Fruit fly (Drosophila melanogaster) whole organism, embryonic: ENCODE results near the gene Syt1.

Experiments used
- Atf-2 ChIP-seq: fragments of 200-800 bp; sonication (Bioruptor generic); optimal IDR thresholded peaks from 2 replicates; lab custom pipeline; 2016; ENCODE audit warnings: missing biosample characterization, missing genetic modification characterization
- Atf6 ChIP-seq: fragments of 200-800 bp; sonication (Bioruptor generic); IDR thresholded peaks from 2 replicates; pipeline ENCODE4 v1.3.6; 2022; ENCODE audit warnings: missing biosample characterization, missing genetic modification characterization
- CG14050 ChIP-seq: fragments of 200-800 bp; sonication (Bioruptor generic); IDR thresholded peaks from 3 replicates; pipeline ENCODE4 v1.3.6; 2022; ENCODE audit warnings: missing biosample characterization, missing genetic modification characterization
- CG1603 ChIP-seq: fragments of 200-800 bp; sonication (Bioruptor generic); optimal IDR thresholded peaks from 2 replicates; lab custom pipeline; 2019; ENCODE audit warnings: missing biosample characterization, mild to moderate bottlenecking, missing genetic modification characterization, moderate library complexity
- CG17612 ChIP-seq: fragments of 200-800 bp; sonication (Bioruptor generic); IDR thresholded peaks from 2 replicates; pipeline ENCODE4 v1.3.6; 2022; ENCODE audit warnings: missing biosample characterization, missing genetic modification characterization
- CG17829 ChIP-seq: fragments of 200-800 bp; optimal IDR thresholded peaks from 2 replicates; lab custom pipeline; 2019; ENCODE audit warnings: missing biosample characterization, mild to moderate bottlenecking, missing genetic modification characterization, moderate library complexity
- CG17912 ChIP-seq: fragments of 200-800 bp; sonication (Bioruptor generic); optimal IDR thresholded peaks from 2 replicates; lab custom pipeline; 2018; ENCODE audit warnings: missing biosample characterization, mild to moderate bottlenecking, missing genetic modification characterization
- CG18764 ChIP-seq: fragments of 200-800 bp; sonication (Bioruptor generic); optimal IDR thresholded peaks from 3 replicates; lab custom pipeline; 2016; ENCODE audit warnings: missing biosample characterization, missing genetic modification characterization
- CG30020 ChIP-seq: fragments of 200-800 bp; optimal IDR thresholded peaks from 2 replicates; lab custom pipeline; 2019; ENCODE audit warnings: missing biosample characterization, mild to moderate bottlenecking, missing genetic modification characterization, moderate library complexity
- CG34224 ChIP-seq: fragments of 200-800 bp; sonication (Bioruptor generic); IDR thresholded peaks from 3 replicates; pipeline ENCODE4 v1.3.6; 2022; ENCODE audit warnings: missing biosample characterization, missing genetic modification characterization; ENCODE audit not compliant: partially characterized antibody
- CG3995 ChIP-seq: fragments of 200-800 bp; sonication (Bioruptor generic); optimal IDR thresholded peaks from 3 replicates; lab custom pipeline; 2016; ENCODE audit warnings: missing biosample characterization, missing genetic modification characterization
- CG4424 ChIP-seq: fragments of 200-800 bp; sonication (Bioruptor generic); optimal IDR thresholded peaks from 3 replicates; lab custom pipeline; 2016; ENCODE audit warnings: missing biosample characterization, missing genetic modification characterization
- CG6683 ChIP-seq: fragments of 200-800 bp; sonication (Bioruptor generic); optimal IDR thresholded peaks from 2 replicates; lab custom pipeline; 2017; ENCODE audit warnings: missing biosample characterization, mild to moderate bottlenecking, missing genetic modification characterization, missing genetic modification reagents
- CG8089 ChIP-seq: fragments of 200-800 bp; sonication (Bioruptor generic); optimal IDR thresholded peaks from 3 replicates; lab custom pipeline; 2016; ENCODE audit warnings: missing biosample characterization, missing genetic modification characterization
- Dref ChIP-seq: fragments of 200-800 bp; sonication (Bioruptor generic); IDR thresholded peaks from 2 replicates; pipeline ENCODE4 v1.3.6; 2022; ENCODE audit warnings: missing biosample characterization, missing genetic modification characterization
- Drgx ChIP-seq: fragments of 200-800 bp; sonication (Bioruptor generic); IDR thresholded peaks from 2 replicates; pipeline ENCODE4 v1.3.6; 2022; ENCODE audit warnings: missing biosample characterization, missing genetic modification characterization
- ERR ChIP-seq: fragments of 200-800 bp; sonication (Bioruptor generic); optimal IDR thresholded peaks from 2 replicates; lab custom pipeline; 2016; ENCODE audit warnings: missing biosample characterization, missing genetic modification characterization
- Fer1 ChIP-seq: fragments of 200-800 bp; sonication (Bioruptor generic); optimal IDR thresholded peaks from 2 replicates; lab custom pipeline; 2017; ENCODE audit warnings: missing biosample characterization, mild to moderate bottlenecking, missing genetic modification characterization
- Gug ChIP-seq: fragments of 200-800 bp; sonication (Bioruptor generic); IDR thresholded peaks from 4 replicates; pipeline ENCODE4 v1.3.6; 2022; ENCODE audit warnings: missing biosample characterization, missing genetic modification characterization
- H2.0 ChIP-seq: fragments of 200-800 bp; sonication (Bioruptor generic); IDR thresholded peaks from 2 replicates; pipeline ENCODE4 v1.3.6; 2022; ENCODE audit warnings: missing biosample characterization, missing genetic modification characterization
- HLH3B ChIP-seq: fragments of 200-800 bp; sonication (Bioruptor generic); IDR thresholded peaks from 2 replicates; pipeline ENCODE4 v1.3.6; 2022; ENCODE audit warnings: missing biosample characterization, missing genetic modification characterization
- Hmr ChIP-seq: fragments of 200-800 bp; sonication (Bioruptor generic); optimal IDR thresholded peaks from 3 replicates; lab custom pipeline; 2017; ENCODE audit warnings: mild to moderate bottlenecking, missing biosample characterization, missing genetic modification reagents, missing genetic modification characterization
- Hmx ChIP-seq: fragments of 200-800 bp; sonication (Bioruptor generic); optimal IDR thresholded peaks from 2 replicates; lab custom pipeline; 2016; ENCODE audit warnings: missing biosample characterization, missing genetic modification characterization
- Hr3 ChIP-seq: fragments of 200-800 bp; sonication (Bioruptor generic); optimal IDR thresholded peaks from 3 replicates; lab custom pipeline; 2016; ENCODE audit warnings: missing biosample characterization, missing genetic modification characterization
- Lim3 ChIP-seq: fragments of 200-800 bp; sonication (Bioruptor generic); IDR thresholded peaks from 2 replicates; pipeline ENCODE4 v1.3.6; 2022; ENCODE audit warnings: missing biosample characterization, missing genetic modification characterization
- MTF-1 ChIP-seq: fragments of 200-800 bp; sonication (Bioruptor generic); optimal IDR thresholded peaks from 2 replicates; lab custom pipeline; 2018; ENCODE audit warnings: missing biosample characterization, mild to moderate bottlenecking, missing genetic modification characterization, borderline replicate concordance
- NFAT ChIP-seq: fragments of 200-800 bp; sonication (Bioruptor generic); IDR thresholded peaks from 2 replicates; pipeline ENCODE4 v1.3.6; 2022; ENCODE audit warnings: missing biosample characterization, missing genetic modification characterization
- Opbp ChIP-seq: fragments of 200-800 bp; sonication (Bioruptor generic); IDR thresholded peaks from 3 replicates; pipeline ENCODE4 v1.3.6; 2022; ENCODE audit warnings: missing biosample characterization, missing genetic modification characterization; ENCODE audit not compliant: partially characterized antibody
- Scr ChIP-seq: fragments of 200-800 bp; sonication (Bioruptor generic); IDR thresholded peaks from 2 replicates; pipeline ENCODE4 v1.3.6; 2022; ENCODE audit warnings: missing biosample characterization, missing genetic modification characterization; ENCODE audit not compliant: partially characterized antibody
- Sry-β ChIP-seq: fragments of 200-800 bp; sonication (Bioruptor generic); optimal IDR thresholded peaks from 2 replicates; lab custom pipeline; 2018; ENCODE audit warnings: missing biosample characterization, mild to moderate bottlenecking, missing genetic modification characterization, moderate library complexity
- abd-A ChIP-seq: fragments of 200-800 bp; sonication (Bioruptor generic); optimal IDR thresholded peaks from 3 replicates; lab custom pipeline; 2019; ENCODE audit warnings: missing biosample characterization, mild to moderate bottlenecking, missing genetic modification characterization, moderate library complexity
- amos ChIP-seq: fragments of 200-800 bp; sonication (Bioruptor generic); IDR thresholded peaks from 2 replicates; pipeline ENCODE4 v1.3.6; 2022; ENCODE audit warnings: missing biosample characterization, missing genetic modification characterization; ENCODE audit not compliant: partially characterized antibody
- ash1 ChIP-seq: fragments of 200-800 bp; sonication (Bioruptor generic); optimal IDR thresholded peaks from 2 replicates; lab custom pipeline; 2018; ENCODE audit warnings: missing biosample characterization, mild to moderate bottlenecking, missing genetic modification characterization
- ato ChIP-seq: fragments of 200-800 bp; sonication (Bioruptor generic); IDR thresholded peaks from 2 replicates; pipeline ENCODE4 v1.3.6; 2022; ENCODE audit warnings: missing biosample characterization, missing genetic modification characterization; ENCODE audit not compliant: partially characterized antibody
- bbx ChIP-seq: fragments of 200-800 bp; sonication (Bioruptor generic); IDR thresholded peaks from 2 replicates; pipeline ENCODE4 v1.3.6; 2022; ENCODE audit warnings: missing biosample characterization, missing genetic modification characterization; ENCODE audit not compliant: partially characterized antibody
- bsh ChIP-seq, 2 experiments: fragments of 200-800 bp; sonication (Bioruptor generic); optimal IDR thresholded peaks; 2 replicates each; lab custom pipeline; 2017 to 2018; ENCODE audit warnings: mild to moderate bottlenecking in 2 of 2, missing biosample characterization in 2 of 2, missing genetic modification characterization in 2 of 2, moderate library complexity in 1 of 2
- corto ChIP-seq: fragments of 200-800 bp; sonication (Bioruptor generic); optimal IDR thresholded peaks from 2 replicates; lab custom pipeline; 2016; ENCODE audit warnings: missing biosample characterization, mild to moderate bottlenecking, missing genetic modification characterization, moderate library complexity
- dimm ChIP-seq: fragments of 200-800 bp; sonication (Bioruptor generic); IDR thresholded peaks from 2 replicates; pipeline ENCODE4 v1.3.6; 2022; ENCODE audit warnings: missing biosample characterization, missing genetic modification characterization
- fd102C ChIP-seq: fragments of 200-800 bp; sonication (Bioruptor generic); optimal IDR thresholded peaks from 2 replicates; lab custom pipeline; 2018; ENCODE audit warnings: missing biosample characterization, mild to moderate bottlenecking, missing genetic modification characterization, moderate library complexity
- gsb ChIP-seq: fragments of 200-800 bp; sonication (Bioruptor generic); IDR thresholded peaks from 2 replicates; pipeline ENCODE4 v1.3.6; 2022; ENCODE audit warnings: missing biosample characterization, missing genetic modification characterization
- ind ChIP-seq: fragments of 200-800 bp; sonication (Bioruptor generic); optimal IDR thresholded peaks from 3 replicates; lab custom pipeline; 2016; ENCODE audit warnings: missing biosample characterization, missing genetic modification characterization
- klu ChIP-seq: fragments of 200-800 bp; sonication (Bioruptor generic); IDR thresholded peaks from 2 replicates; pipeline ENCODE4 v1.3.6; 2022; ENCODE audit warnings: missing biosample characterization, missing genetic modification characterization
- lbe ChIP-seq: fragments of 200-800 bp; sonication (Bioruptor generic); optimal IDR thresholded peaks from 2 replicates; lab custom pipeline; 2016; ENCODE audit warnings: missing biosample characterization, mild to moderate bottlenecking, missing genetic modification characterization
- mld ChIP-seq: fragments of 200-800 bp; sonication (Bioruptor generic); IDR thresholded peaks from 3 replicates; pipeline ENCODE4 v1.3.6; 2022; ENCODE audit warnings: missing biosample characterization, missing genetic modification characterization; ENCODE audit not compliant: partially characterized antibody
- nerfin-2 ChIP-seq: fragments of 200-800 bp; sonication (Bioruptor generic); IDR thresholded peaks from 2 replicates; pipeline ENCODE4 v1.3.6; 2022; ENCODE audit warnings: missing biosample characterization, missing genetic modification characterization; ENCODE audit not compliant: partially characterized antibody
- p53 ChIP-seq: fragments of 200-800 bp; sonication (Bioruptor generic); optimal IDR thresholded peaks from 2 replicates; lab custom pipeline; 2016; ENCODE audit warnings: missing biosample characterization, missing genetic modification characterization
- sug ChIP-seq: fragments of 200-800 bp; optimal IDR thresholded peaks from 2 replicates; lab custom pipeline; 2019; ENCODE audit warnings: missing biosample characterization, mild to moderate bottlenecking, missing genetic modification characterization, moderate library complexity
- unc-4 ChIP-seq: fragments of 200-800 bp; sonication (Bioruptor generic); IDR thresholded peaks from 2 replicates; pipeline ENCODE4 v1.3.6; 2022; ENCODE audit warnings: missing biosample characterization, missing genetic modification characterization; ENCODE audit not compliant: partially characterized antibody

Gene Syt1

DNA sequence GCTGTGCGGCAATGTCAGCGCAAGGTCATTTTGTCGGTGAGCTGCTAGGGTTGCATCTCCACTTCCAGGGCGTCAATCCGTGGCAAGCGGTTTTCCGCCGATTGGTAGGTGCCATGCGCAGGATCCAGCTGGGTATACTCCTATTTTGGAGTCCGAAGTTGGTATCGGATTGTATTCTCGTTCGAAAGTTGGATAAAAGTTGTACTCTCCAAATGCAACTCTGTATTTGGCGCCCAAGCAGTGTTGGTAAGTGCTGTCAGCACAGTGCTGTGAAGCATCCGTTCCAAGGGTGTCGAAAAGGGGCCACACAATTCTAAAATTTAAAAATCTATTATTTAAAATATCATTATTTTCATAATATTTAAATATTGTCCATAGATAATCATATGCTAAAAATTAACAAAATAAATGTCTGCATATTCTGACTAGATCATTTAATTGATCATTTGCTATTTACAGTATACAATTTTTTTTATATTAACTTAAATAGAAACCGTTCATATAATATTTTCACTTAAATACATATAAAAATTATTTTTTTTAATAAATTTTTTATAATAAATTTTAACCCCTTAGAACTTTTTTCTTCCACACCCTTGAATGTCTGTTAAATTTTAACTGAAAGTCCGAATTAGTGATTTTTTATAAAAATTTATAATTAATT is 51.2 kb downstream of the Syt1 start (continued):
- peak; percentile 83 for TF ChIP-seq H2.0 (GFP tag; lab: Robert Waterston, UW)
- peak; percentile 85 for TF ChIP-seq CG1603
- TF ChIP-seq bsh (GFP tag; optimal IDR thresholded peaks at IDR 0.05; lab: Kevin White, UChicago): peak; percentile 42 to 77
- 0 out of 2 replicates have a peak, but pooled peaks have one; percentile 25 for TF ChIP-seq dimm (GFP tag; lab: Robert Waterston, UW)
- peak; percentile 64 for TF ChIP-seq Atf-2 (GFP tag; lab: Kevin White, UChicago)
- TF ChIP-seq ERR (GFP tag; lab: Kevin White, UChicago): peak; percentile 100
- peak; percentile 45 for TF ChIP-seq bbx (GFP tag; lab: Robert Waterston, UW)
- peak; percentile 69 for TF ChIP-seq CG3995
- peak; percentile 65 for TF ChIP-seq CG8089
- peak; percentile 93 for TF ChIP-seq CG17829
- TF ChIP-seq NFAT (GFP tag; lab: Robert Waterston, UW): peak; percentile 94
- peak; percentile 89 for TF ChIP-seq Fer1 (GFP tag; lab: Kevin White, UChicago)
- peak; percentile 27 for TF ChIP-seq fd102C
- TF ChIP-seq CG17912 (GFP tag; lab: Kevin White, UChicago): peak; percentile 88
- peak; percentile 81 for TF ChIP-seq Drgx (GFP tag; lab: Robert Waterston, UW)
- TF ChIP-seq ind (GFP tag; lab: Kevin White, UChicago): peak; percentile 91
- TF ChIP-seq Sry-β: peak; percentile 68
- peak; percentile 75; the same call in 2 of the 3 replicates for TF ChIP-seq CG14050 (GFP tag; lab: Robert Waterston, UW)
- no peak for TF ChIP-seq Hmx (GFP tag; lab: Kevin White, UChicago)
- TF ChIP-seq corto: no peak
- TF ChIP-seq mld (GFP tag; lab: Robert Waterston, UW): no peak
- TF ChIP-seq Hmr (GFP tag; lab: Kevin White, UChicago): peak; percentile 94
- TF ChIP-seq Gug (GFP tag; lab: Robert Waterston, UW): peak; percentile 92
- TF ChIP-seq Lim3: no peak
- TF ChIP-seq lbe (GFP tag; lab: Kevin White, UChicago): peak; percentile 79
- TF ChIP-seq Hr3 (GFP tag; lab: Kevin White, UChicago): peak; percentile 90
- 0 out of 2 replicates have a peak, but pooled peaks have one; percentile 34 for TF ChIP-seq amos (GFP tag; lab: Robert Waterston, UW)
- TF ChIP-seq CG4424: peak; percentile 89
- peak; percentile 67; the same call in 1 of the 2 replicates for TF ChIP-seq CG17612
- TF ChIP-seq unc-4: peak; percentile 56
- peak; percentile 89 for TF ChIP-seq sug (tag; lab: Kevin White, UChicago)
- peak; percentile 82 for TF ChIP-seq ash1 (GFP tag; lab: Kevin White, UChicago)
- peak; percentile 78 for TF ChIP-seq CG30020
- peak; percentile 81 for TF ChIP-seq klu (GFP tag; lab: Robert Waterston, UW)
- peak; percentile 61 for TF ChIP-seq CG6683 (GFP tag; lab: Kevin White, UChicago)
- peak; percentile 63 for TF ChIP-seq Opbp
- 0 out of 2 replicates have a peak, but pooled peaks have one; percentile 47 for TF ChIP-seq nerfin-2 (GFP tag; lab: Robert Waterston, UW)
- peak; percentile 73 for TF ChIP-seq gsb (GFP tag; lab: Robert Waterston, UW)
- no peak for TF ChIP-seq abd-A
- peak; percentile 64 for TF ChIP-seq MTF-1
- TF ChIP-seq CG34224 (GFP tag; lab: Robert Waterston, UW): no peak; the same call in 2 of the 3 replicates
- TF ChIP-seq ato: peak; percentile 60; the same call in 1 of the 2 replicates
- peak; percentile 56; the same call in 1 of the 2 replicates for TF ChIP-seq Scr (GFP tag; lab: Robert Waterston, UW)
- peak; percentile 79 for TF ChIP-seq CG18764 (GFP tag; lab: Kevin White, UChicago)
- peak; percentile 58 for TF ChIP-seq p53 (GFP tag; lab: Kevin White, UChicago)
- peak; percentile 54 for TF ChIP-seq Dref
- TF ChIP-seq HLH3B (GFP tag; lab: Robert Waterston, UW): peak; percentile 88
- TF ChIP-seq Atf6: peak; percentile 81
